Worm (Caenorhabditis elegans) whole organism, young adult: ENCODE results near the gene W02B3.3.

Experiments
- C17E4.6 ChIP-seq: fragments of 200-800 bp; sonication (Bioruptor generic); IDR thresholded peaks from 2 replicates; pipeline ENCODE4 v1.3.6; 2022; ENCODE audit warnings: missing genetic modification reagents, missing genetic modification characterization, missing compliant biosample characterization
- F33H1.4 ChIP-seq: fragments of 200-800 bp; sonication (Bioruptor generic); IDR thresholded peaks from 2 replicates; pipeline ENCODE4 v1.3.6; 2022; ENCODE audit warnings: missing genetic modification reagents, missing genetic modification characterization, missing compliant biosample characterization
- K11D2.4 ChIP-seq: fragments of 200-800 bp; sonication (Bioruptor generic); IDR thresholded peaks from 2 replicates; pipeline ENCODE4 v1.3.6; 2022; ENCODE audit warnings: missing genetic modification reagents, missing genetic modification characterization, missing compliant biosample characterization
- T26A5.8 ChIP-seq: sonication (generic microtip); optimal IDR thresholded peaks from 2 replicates; lab custom pipeline; 2016; ENCODE audit warnings: missing genetic modification characterization, missing compliant biosample characterization
- Y53G8AR.9 ChIP-seq: fragments of 200-800 bp; sonication (Bioruptor generic); conservative IDR thresholded peaks from 2 replicates; pipeline ENCODE4 v1.3.6; 2022; ENCODE audit warnings: missing genetic modification reagents, missing genetic modification characterization, missing compliant biosample characterization
- Y67H2A.10 ChIP-seq: fragments of 200-800 bp; sonication (Bioruptor generic); conservative IDR thresholded peaks from 2 replicates; pipeline ENCODE4 v1.3.6; 2022; ENCODE audit warnings: missing genetic modification reagents, missing genetic modification characterization, missing compliant biosample characterization
- aptf-2 ChIP-seq: fragments of 200-800 bp; sonication (Bioruptor generic); conservative IDR thresholded peaks from 2 replicates; pipeline ENCODE4 v1.3.6; 2022; ENCODE audit warnings: missing genetic modification reagents, missing genetic modification characterization, missing compliant biosample characterization
- athp-1 ChIP-seq: sonication (generic microtip); optimal IDR thresholded peaks from 2 replicates; lab custom pipeline; 2017; ENCODE audit warnings: mild to moderate bottlenecking, missing genetic modification characterization, missing compliant biosample characterization
- attf-3 ChIP-seq: fragments of 200-800 bp; sonication (Bioruptor generic); conservative IDR thresholded peaks from 2 replicates; pipeline ENCODE4 v1.3.6; 2022; ENCODE audit warnings: missing genetic modification reagents, missing genetic modification characterization, missing compliant biosample characterization
- attf-6 ChIP-seq: fragments of 200-800 bp; sonication (Bioruptor generic); IDR thresholded peaks from 2 replicates; pipeline ENCODE4 v1.3.6; 2022; ENCODE audit warnings: missing genetic modification reagents, missing genetic modification characterization, missing compliant biosample characterization
- cebp-1 ChIP-seq, 2 experiments: fragments of 200-800 bp in 1 of 2; sonication (Bioruptor generic) in 1 of 2; sonication (generic microtip) in 1 of 2; IDR thresholded peaks in 1 of 2; optimal IDR thresholded peaks in 1 of 2; 2 replicates each; pipeline versions ENCODE4 v1.3.6 to Lab custom; 2017 to 2022; ENCODE audit warnings: missing compliant biosample characterization in 2 of 2, missing genetic modification characterization in 2 of 2, mild to moderate bottlenecking in 1 of 2, missing genetic modification reagents in 1 of 2, moderate library complexity in 1 of 2
- ceh-91 ChIP-seq: fragments of 200-800 bp; sonication (Bioruptor generic); IDR thresholded peaks from 2 replicates; pipeline ENCODE4 v1.3.6; 2022; ENCODE audit warnings: missing genetic modification reagents, missing genetic modification characterization, missing compliant biosample characterization
- dox-1 ChIP-seq: fragments of 200-800 bp; sonication (Bioruptor generic); IDR thresholded peaks from 2 replicates; pipeline ENCODE4 v1.3.6; 2022; ENCODE audit warnings: missing genetic modification reagents, missing genetic modification characterization, missing compliant biosample characterization
- efl-1 ChIP-seq: fragments of 150-350 bp; optimal IDR thresholded peaks from 2 replicates; lab custom pipeline; 2014; ENCODE audit warnings: missing biosample characterization, missing genetic modification reagents, missing genetic modification characterization
- him-1 ChIP-seq: sonication (generic microtip); optimal IDR thresholded peaks from 2 replicates; lab custom pipeline; 2016; ENCODE audit warnings: missing genotype, missing genetic modification reagents, missing genetic modification characterization, missing compliant biosample characterization
- hmg-1.2 ChIP-seq: fragments of 200-800 bp; sonication (Bioruptor generic); IDR thresholded peaks from 2 replicates; pipeline ENCODE4 v1.3.6; 2022; ENCODE audit warnings: missing genetic modification reagents, missing genetic modification characterization, missing compliant biosample characterization
- lir-1 ChIP-seq: fragments of 200-800 bp; sonication (Bioruptor generic); conservative IDR thresholded peaks from 2 replicates; pipeline ENCODE4 v1.3.6; 2022; ENCODE audit warnings: missing genetic modification reagents, missing genetic modification characterization, missing compliant biosample characterization
- lsl-1 ChIP-seq: fragments of 200-800 bp; sonication (Bioruptor generic); optimal IDR thresholded peaks from 2 replicates; lab custom pipeline; 2018; ENCODE audit warnings: mild to moderate bottlenecking, missing genetic modification characterization, moderate library complexity, missing compliant biosample characterization
- madf-3 ChIP-seq: fragments of 200-800 bp; sonication (Bioruptor generic); IDR thresholded peaks from 2 replicates; pipeline ENCODE4 v1.3.6; 2022; ENCODE audit warnings: missing genetic modification reagents, missing genetic modification characterization, missing compliant biosample characterization
- madf-6 ChIP-seq: fragments of 200-800 bp; sonication (Bioruptor generic); IDR thresholded peaks from 2 replicates; pipeline ENCODE4 v1.3.6; 2022; ENCODE audit warnings: missing genetic modification reagents, missing genetic modification characterization, missing compliant biosample characterization
- madf-8 ChIP-seq: fragments of 200-800 bp; sonication (Bioruptor generic); conservative IDR thresholded peaks from 2 replicates; pipeline ENCODE4 v1.3.6; 2022; ENCODE audit warnings: missing genetic modification reagents, missing genetic modification characterization, missing compliant biosample characterization
- mcd-1 ChIP-seq: fragments of 200-800 bp; sonication (Bioruptor generic); IDR thresholded peaks from 2 replicates; pipeline ENCODE4 v1.3.6; 2022; ENCODE audit warnings: missing genetic modification reagents, missing genetic modification characterization, missing compliant biosample characterization
- mel-28 ChIP-seq: sonication (generic microtip); optimal IDR thresholded peaks from 2 replicates; lab custom pipeline; 2016; ENCODE audit warnings: borderline replicate concordance, mild to moderate bottlenecking, missing genetic modification characterization, missing compliant biosample characterization
- mes-4 ChIP-seq: sonication (generic microtip); optimal IDR thresholded peaks from 2 replicates; lab custom pipeline; 2016; ENCODE audit warnings: missing genotype, missing genetic modification characterization, missing compliant biosample characterization
- nfyb-1 ChIP-seq: fragments of 200-800 bp; sonication (Bioruptor generic); IDR thresholded peaks from 2 replicates; pipeline ENCODE4 v1.3.6; 2022; ENCODE audit warnings: missing genetic modification reagents, missing genetic modification characterization, missing compliant biosample characterization
- nhr-120 ChIP-seq: fragments of 200-800 bp; sonication (Bioruptor generic); IDR thresholded peaks from 2 replicates; pipeline ENCODE4 v1.3.6; 2022; ENCODE audit warnings: missing genetic modification characterization, missing compliant biosample characterization
- nhr-80 ChIP-seq: sonication (generic microtip); optimal IDR thresholded peaks from 2 replicates; lab custom pipeline; 2016; ENCODE audit warnings: missing genetic modification characterization, missing compliant biosample characterization
- nhr-90 ChIP-seq: sonication (generic microtip); optimal IDR thresholded peaks from 2 replicates; lab custom pipeline; 2016; ENCODE audit warnings: missing genotype, mild to moderate bottlenecking, missing genetic modification characterization, missing compliant biosample characterization
- pbrm-1 ChIP-seq: fragments of 200-800 bp; sonication (Bioruptor generic); IDR thresholded peaks from 2 replicates; pipeline ENCODE4 v1.3.6; 2022; ENCODE audit warnings: missing genetic modification reagents, missing genetic modification characterization, missing compliant biosample characterization
- rec-8 ChIP-seq, 2 experiments: sonication (generic microtip); optimal IDR thresholded peaks; 2 replicates each; lab custom pipeline; 2016; ENCODE audit warnings: mild to moderate bottlenecking in 2 of 2, missing genetic modification characterization in 2 of 2, missing genetic modification reagents in 2 of 2, missing genotype in 2 of 2, missing biosample characterization in 1 of 2, missing compliant biosample characterization in 1 of 2, moderate library complexity in 1 of 2
- snpc-4 ChIP-seq, 5 experiments: fragments of 150-350 bp in 1 of 5; sonication (generic microtip) in 4 of 5; optimal IDR thresholded peaks; 2 replicates each; lab custom pipeline; 2014 to 2018; ENCODE audit warnings: missing genetic modification characterization in 5 of 5, missing biosample characterization in 3 of 5, antibody characterized with exemption in 2 of 5, mild to moderate bottlenecking in 2 of 5, missing compliant biosample characterization in 2 of 5, missing genotype in 2 of 5, moderate library complexity in 2 of 5, missing genetic modification reagents in 1 of 5
- sptf-2 ChIP-seq: fragments of 200-800 bp; sonication (Bioruptor generic); optimal IDR thresholded peaks from 2 replicates; lab custom pipeline; 2018; ENCODE audit warnings: mild to moderate bottlenecking, missing genetic modification characterization, missing compliant biosample characterization
- xnd-1 ChIP-seq: sonication (generic microtip); optimal IDR thresholded peaks from 2 replicates; lab custom pipeline; 2016; ENCODE audit warnings: missing genotype, missing genetic modification reagents, missing genetic modification characterization, missing compliant biosample characterization
- ztf-22 ChIP-seq: fragments of 200-800 bp; sonication (Bioruptor generic); optimal IDR thresholded peaks from 2 replicates; lab custom pipeline; 2018; ENCODE audit warnings: mild to moderate bottlenecking, missing genetic modification characterization, moderate library complexity, missing compliant biosample characterization
- ztf-28 ChIP-seq: fragments of 200-800 bp; sonication (Bioruptor generic); IDR thresholded peaks from 2 replicates; pipeline ENCODE4 v1.3.6; 2022; ENCODE audit warnings: missing genetic modification reagents, missing genetic modification characterization, missing compliant biosample characterization
- ztf-3 ChIP-seq: fragments of 200-800 bp; sonication (Bioruptor generic); optimal IDR thresholded peaks from 2 replicates; lab custom pipeline; 2018; ENCODE audit warnings: mild to moderate bottlenecking, missing genetic modification characterization, missing compliant biosample characterization

W02B3.3 gene

DNA sequence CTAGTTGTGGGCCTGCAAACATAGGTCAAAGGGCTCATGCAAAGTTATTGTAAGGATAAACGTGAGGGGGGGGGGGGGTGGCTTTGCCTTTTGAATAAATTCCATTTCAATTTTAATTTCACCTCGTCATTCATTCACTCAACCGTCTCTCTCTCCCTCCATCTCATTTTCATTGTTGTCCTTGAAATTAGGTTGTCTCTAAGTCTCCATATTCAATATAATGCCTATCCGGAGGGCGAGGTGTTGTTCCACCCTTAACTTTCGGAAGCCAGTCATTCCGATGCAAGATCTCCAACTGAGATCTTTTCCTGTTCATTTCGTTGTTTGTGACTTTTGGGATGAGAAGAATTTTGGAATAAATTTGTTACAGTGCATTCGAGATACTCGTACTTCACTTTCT is 11.0 kb downstream of the W02B3.3 start:
- TF ChIP-seq F33H1.4 (GFP tag; lab: Robert Waterston, UW), result no peak
- TF ChIP-seq dox-1, result no peak
- TF ChIP-seq nhr-120 (GFP tag; lab: Robert Waterston, UW), result no peak
- TF ChIP-seq, all 124 proteins: peak for 0

DNA sequence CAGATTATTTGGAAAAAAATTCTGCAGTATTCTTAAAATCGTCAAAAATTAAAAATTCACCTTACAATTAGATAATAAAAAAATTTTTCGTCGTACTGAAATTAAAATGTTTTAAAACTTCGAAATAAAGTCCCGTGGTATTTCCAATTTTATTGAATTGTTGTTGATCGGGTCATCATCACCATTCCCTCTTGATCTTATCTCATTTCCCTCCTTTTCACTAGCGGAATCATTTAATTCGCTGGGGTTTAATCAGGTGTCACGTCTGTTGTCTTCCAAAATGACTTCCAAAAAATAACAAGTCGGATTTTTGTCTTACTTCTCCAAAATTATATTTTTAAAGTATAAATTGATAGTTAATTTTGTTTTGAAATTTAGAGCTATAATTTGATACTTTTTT is 11.6 kb downstream of the W02B3.3 start:
- TF ChIP-seq him-1 (tag; lab: Kevin White, UChicago) (no peak), ztf-22 (GFP tag; lab: Kevin White, UChicago) (no peak), attf-6 (GFP tag; lab: Robert Waterston, UW) (no peak), nfyb-1 (GFP tag; lab: Robert Waterston, UW) (no peak), ztf-28 (GFP tag; lab: Robert Waterston, UW) (no peak), sptf-2 (GFP tag; lab: Kevin White, UChicago) (no peak), mes-4 (tag; lab: Kevin White, UChicago) (no peak), attf-3 (no peak)

DNA sequence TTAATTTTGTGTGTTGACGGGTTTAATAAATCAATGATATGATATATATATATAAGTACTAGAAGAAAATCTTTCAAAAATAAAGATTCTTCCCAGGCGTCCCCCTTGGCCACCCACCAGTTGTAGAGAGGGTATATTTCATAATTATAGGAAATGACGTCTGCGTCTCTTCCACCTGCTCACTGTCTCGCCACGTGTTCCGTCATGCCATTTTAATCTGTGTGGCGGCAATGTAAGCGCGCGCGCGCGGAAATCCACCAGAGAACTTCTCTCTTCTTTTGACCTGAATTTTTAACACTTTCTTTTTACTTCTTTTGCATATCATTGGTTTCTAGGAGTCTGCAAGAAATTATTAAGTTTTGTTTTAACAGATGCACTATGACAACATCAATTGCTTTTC is 13.9 kb downstream of the W02B3.3 start:
- no peak for TF ChIP-seq ztf-3
- peak; percentile 53 for TF ChIP-seq madf-8 (GFP tag; lab: Robert Waterston, UW)
- TF ChIP-seq aptf-2, result 0 out of 2 replicates have a peak, but pooled peaks have one; percentile 23
- no peak for TF ChIP-seq K11D2.4 (GFP tag; lab: Robert Waterston, UW)
- TF ChIP-seq xnd-1 (tag; lab: Kevin White, UChicago), result peak; percentile 47
- 0 out of 2 replicates have a peak, but pooled peaks have one; percentile 21 for TF ChIP-seq dox-1
- TF ChIP-seq ceh-91 (GFP tag; lab: Robert Waterston, UW), result 0 out of 2 replicates have a peak, but pooled peaks have one; percentile 19
- TF ChIP-seq hmg-1.2 (GFP tag; lab: Robert Waterston, UW), result peak; percentile 89
- peak; percentile 89 for TF ChIP-seq madf-6 (GFP tag; lab: Robert Waterston, UW)
- TF ChIP-seq Y67H2A.10 (GFP tag; lab: Robert Waterston, UW), result no peak
- TF ChIP-seq madf-3 (GFP tag; lab: Robert Waterston, UW), result 0 out of 2 replicates have a peak, but pooled peaks have one; percentile 49
- TF ChIP-seq mcd-1 (GFP tag; lab: Robert Waterston, UW), result peak; percentile 30; the same call in 1 of the 2 replicates
- no peak for TF ChIP-seq snpc-4 (GFP tag; optimal IDR thresholded peaks at IDR 0.05; lab: Kevin White, UChicago)
- no peak for TF ChIP-seq snpc-4 (tag; optimal IDR thresholded peaks at IDR 0.05; lab: Kevin White, UChicago)
- TF ChIP-seq F33H1.4 (GFP tag; lab: Robert Waterston, UW), result 0 out of 2 replicates have a peak, but pooled peaks have one; percentile 12
- TF ChIP-seq rec-8 (tag; optimal IDR thresholded peaks at IDR 0.05; lab: Kevin White, UChicago), result no peak
- 0 out of 2 replicates have a peak, but pooled peaks have one; percentile 8 for TF ChIP-seq cebp-1 (GFP tag; IDR thresholded peaks at IDR 0.05; lab: Robert Waterston, UW)
- TF ChIP-seq cebp-1 (tag; optimal IDR thresholded peaks at IDR 0.05; lab: Kevin White, UChicago), result peak; percentile 81
- peak; percentile 78 for TF ChIP-seq efl-1
- TF ChIP-seq, all 124 proteins: peak for 12

DNA sequence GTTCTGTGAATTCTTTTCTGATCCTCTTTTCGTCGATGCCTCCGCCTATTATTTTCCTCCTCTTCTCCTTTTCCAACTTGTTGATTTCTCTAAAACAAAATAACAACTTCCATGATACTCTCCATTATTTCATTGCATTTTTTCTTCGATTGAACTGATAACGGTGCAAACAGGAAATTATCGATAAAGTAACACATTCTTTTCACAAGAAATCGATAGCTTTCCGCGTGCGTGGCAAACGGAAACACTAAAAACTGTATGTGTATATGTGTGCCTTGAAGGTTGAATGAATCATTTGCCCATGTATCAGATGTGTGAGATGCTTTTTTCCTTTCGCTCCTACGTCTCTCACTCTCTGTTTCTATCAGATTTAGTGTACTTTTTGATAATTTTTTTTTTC is 16.6 kb downstream of the W02B3.3 start:
- TF ChIP-seq attf-6 (GFP tag; lab: Robert Waterston, UW) (no peak), nhr-80 (tag; lab: Kevin White, UChicago) (peak; percentile 63)

DNA sequence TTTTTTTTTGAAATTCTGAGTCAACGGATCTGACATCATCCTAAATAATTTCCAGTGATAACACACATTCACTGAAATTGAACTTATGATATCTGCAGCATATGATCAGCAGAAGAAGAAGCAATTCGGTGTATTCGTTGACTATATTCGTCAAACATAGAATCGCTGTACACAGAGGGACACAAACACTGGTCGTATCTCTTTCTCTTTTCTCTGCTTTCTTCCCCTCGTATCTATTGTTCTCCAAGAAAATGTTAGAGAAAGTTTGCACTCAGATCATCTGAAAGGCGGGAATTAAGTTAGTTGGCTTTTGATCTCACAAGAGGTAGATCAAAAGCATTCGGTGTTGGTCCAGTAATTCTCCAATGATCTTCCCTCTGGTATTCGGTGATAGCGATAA is 17.7 kb downstream of the W02B3.3 start:
- no peak for TF ChIP-seq T26A5.8 (tag; lab: Kevin White, UChicago)
- TF ChIP-seq lir-1 (GFP tag; lab: Robert Waterston, UW), result no peak
- TF ChIP-seq pbrm-1 (GFP tag; lab: Robert Waterston, UW), result no peak
- TF ChIP-seq dox-1, result no peak
- TF ChIP-seq ztf-3, result no peak
- no peak for TF ChIP-seq lsl-1
- TF ChIP-seq Y53G8AR.9, result no peak
- TF ChIP-seq C17E4.6 (GFP tag; lab: Robert Waterston, UW), result no peak
- no peak for TF ChIP-seq mel-28 (tag; lab: Kevin White, UChicago)
- TF ChIP-seq ceh-91 (GFP tag; lab: Robert Waterston, UW), result no peak
- no peak for TF ChIP-seq K11D2.4 (GFP tag; lab: Robert Waterston, UW)
- no peak for TF ChIP-seq snpc-4 (GFP tag; optimal IDR thresholded peaks at IDR 0.05; lab: Kevin White, UChicago)
- no peak for TF ChIP-seq snpc-4 (tag; optimal IDR thresholded peaks at IDR 0.05; lab: Kevin White, UChicago)
- TF ChIP-seq nhr-90 (tag; lab: Kevin White, UChicago), result no peak
- no peak for TF ChIP-seq him-1 (tag; lab: Kevin White, UChicago)
- no peak for TF ChIP-seq athp-1
